Fruit fly (Drosophila melanogaster) whole organism, pupa: Measurements from ENCODE around the gene CG33928.

Experiments
- CG13204 ChIP-seq: fragments of 200-800 bp; sonication (Bioruptor generic); optimal IDR thresholded peaks from 2 replicates; lab custom pipeline; 2018; ENCODE audit warnings: missing biosample characterization, mild to moderate bottlenecking, missing genetic modification characterization, moderate library complexity
- CG15710 ChIP-seq: fragments of 200-800 bp; sonication (Bioruptor generic); optimal IDR thresholded peaks from 2 replicates; lab custom pipeline; 2018; ENCODE audit warnings: missing biosample characterization, mild to moderate bottlenecking, missing genetic modification characterization, moderate library complexity
- CG32121 ChIP-seq: fragments of 200-800 bp; sonication (Bioruptor generic); IDR thresholded peaks from 2 replicates; pipeline ENCODE4 v1.3.6; 2022; ENCODE audit warnings: missing biosample characterization, missing genetic modification characterization
- CG34367 ChIP-seq: fragments of 200-800 bp; sonication (Bioruptor generic); optimal IDR thresholded peaks from 2 replicates; lab custom pipeline; 2018; ENCODE audit warnings: missing biosample characterization, mild to moderate bottlenecking, missing genetic modification characterization
- CG4496 ChIP-seq: fragments of 200-800 bp; sonication (Bioruptor generic); IDR thresholded peaks from 3 replicates; pipeline ENCODE4 v1.3.6; 2022; ENCODE audit warnings: missing biosample characterization, missing genetic modification characterization
- CG8159 ChIP-seq: fragments of 200-800 bp; sonication (Bioruptor generic); optimal IDR thresholded peaks from 3 replicates; lab custom pipeline; 2018; ENCODE audit warnings: missing biosample characterization, mild to moderate bottlenecking, missing genetic modification characterization, moderate library complexity
- CG9948 ChIP-seq: fragments of 200-800 bp; sonication (Bioruptor generic); optimal IDR thresholded peaks from 2 replicates; lab custom pipeline; 2018; ENCODE audit warnings: missing biosample characterization, mild to moderate bottlenecking, missing genetic modification characterization, moderate library complexity
- Ets98B ChIP-seq: fragments of 200-800 bp; sonication (Bioruptor generic); IDR thresholded peaks from 2 replicates; pipeline ENCODE4 v1.3.6; 2022; ENCODE audit warnings: missing biosample characterization, missing genetic modification characterization
- Pif1B ChIP-seq: fragments of 200-800 bp; sonication (Bioruptor generic); optimal IDR thresholded peaks from 3 replicates; lab custom pipeline; 2016; ENCODE audit warnings: missing biosample characterization, missing genetic modification characterization
- Snoo ChIP-seq: fragments of 200-800 bp; sonication (Bioruptor generic); optimal IDR thresholded peaks from 3 replicates; lab custom pipeline; 2017; ENCODE audit warnings: missing biosample characterization, mild to moderate bottlenecking, missing genetic modification characterization, inconsistent platforms
- gl ChIP-seq: fragments of 200-800 bp; sonication (Bioruptor generic); optimal IDR thresholded peaks from 2 replicates; lab custom pipeline; 2018; ENCODE audit warnings: missing biosample characterization, mild to moderate bottlenecking, missing genetic modification characterization

DNA sequence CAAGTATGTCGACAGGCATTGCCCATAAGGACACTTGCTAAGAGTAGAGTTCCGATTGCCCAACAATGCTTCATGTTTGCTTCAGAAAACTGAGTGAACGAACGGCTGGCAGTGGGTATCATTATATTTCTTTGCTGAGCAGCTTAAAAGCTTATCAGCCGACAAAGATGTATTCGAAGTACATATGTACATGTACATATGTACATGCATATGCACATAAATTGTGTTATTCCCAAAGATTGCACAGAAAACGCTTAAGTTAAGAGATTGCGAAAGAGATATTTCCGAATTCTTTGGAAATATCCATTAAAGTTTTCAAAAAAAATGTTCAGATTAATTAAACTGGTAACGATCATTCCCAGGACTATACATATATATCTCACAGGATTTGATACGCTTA is 19.4 kb upstream of the CG33928 start, which contains the start of gene SPH93:
- TF ChIP-seq CG8159 (tag; lab: Kevin White, UChicago) (no peak), CG4496 (no peak), Pif1B (GFP tag; lab: Kevin White, UChicago) (no peak), CG32121 (GFP tag; lab: Robert Waterston, UW) (no peak), CG9948 (tag; lab: Kevin White, UChicago) (no peak), CG13204 (no peak), CG34367 (no peak), Ets98B (GFP tag; lab: Robert Waterston, UW) (no peak), Snoo (tag; lab: Kevin White, UChicago) (no peak), CG15710 (no peak), gl (tag; lab: Kevin White, UChicago) (no peak)
